Fruit fly (Drosophila melanogaster): Measurements from ENCODE around the gene Ssadh.

DNA sequence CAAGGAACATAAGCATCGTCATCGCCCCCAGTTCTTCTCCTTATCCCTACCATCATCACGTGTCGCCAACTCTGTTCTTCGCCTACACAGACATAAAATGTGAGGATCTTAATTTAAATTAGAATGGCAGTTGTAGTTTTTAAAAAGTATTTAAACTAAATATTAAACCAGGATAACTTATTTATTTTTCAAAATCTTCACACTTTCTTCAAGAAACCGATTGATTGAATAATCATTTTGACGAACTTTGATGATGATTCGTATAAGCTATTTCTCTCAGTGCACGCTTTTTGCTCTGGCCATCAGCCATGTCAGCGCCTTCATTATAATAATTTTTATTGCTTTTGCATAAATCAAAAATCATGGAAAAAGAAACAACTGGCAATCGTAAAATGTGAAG, 12.2 kb upstream of the Ssadh start:
- TF ChIP-seq CTCF (optimal IDR thresholded peaks at IDR 0.05) (no peak), CG8478 (optimal IDR thresholded peaks at IDR 0.05) (no peak)
